Fruit fly (Drosophila melanogaster): ENCODE data around the gene mAChR-B.

DNA sequence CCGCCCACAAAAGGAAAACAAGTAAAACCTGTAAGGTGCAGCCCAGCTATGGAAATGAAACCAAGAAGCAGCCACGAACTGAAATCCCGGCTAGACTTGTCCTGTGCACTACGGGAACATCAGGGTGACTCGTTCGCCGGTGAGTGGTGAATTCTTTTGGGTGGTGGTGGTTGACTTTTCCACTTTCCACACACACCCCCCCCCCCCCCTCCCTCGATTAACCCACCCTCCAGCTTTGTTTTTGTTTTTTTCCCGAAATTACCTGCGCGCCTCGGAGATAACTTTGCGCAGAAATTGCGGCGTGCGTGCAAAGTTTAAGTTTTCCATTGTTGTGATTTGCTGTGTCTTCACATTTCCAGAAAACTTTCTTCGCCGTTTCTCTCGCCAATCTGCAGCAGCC is 32.6 kb upstream of the mAChR-B start:
- TF ChIP-seq usp (GFP tag; optimal IDR thresholded peaks at IDR 0.05), result no peak
- no peak for TF ChIP-seq Dll (optimal IDR thresholded peaks at IDR 0.05)

All from whole organism.